Worm (Caenorhabditis elegans) whole organism, late embryonic: ENCODE measurements around the gene egl-36.
A peak's percentile ranks its signal among the peaks of the same experiment; 100 is the strongest.

Experiments
- C08G9.2 ChIP-seq: sonication (generic microtip); optimal IDR thresholded peaks from 2 replicates; lab custom pipeline; 2016; ENCODE audit warnings: mild to moderate bottlenecking, missing genetic modification characterization, moderate library complexity, missing compliant biosample characterization
- K02D7.2 ChIP-seq: sonication (generic microtip); optimal IDR thresholded peaks from 2 replicates; lab custom pipeline; 2017; ENCODE audit warnings: mild to moderate bottlenecking, missing genetic modification characterization, missing compliant biosample characterization
- K09A11.1 ChIP-seq: sonication (generic microtip); optimal IDR thresholded peaks from 2 replicates; lab custom pipeline; 2017; ENCODE audit warnings: antibody characterized with exemption, mild to moderate bottlenecking, missing genetic modification characterization, missing compliant biosample characterization; ENCODE audit not compliant: insufficient read depth
- T23F11.4 ChIP-seq: fragments of 200-800 bp; sonication (Bioruptor generic); optimal IDR thresholded peaks from 2 replicates; lab custom pipeline; 2018; ENCODE audit warnings: mild to moderate bottlenecking, missing genetic modification characterization, missing compliant biosample characterization
- Y22D7AL.16 ChIP-seq: sonication (generic microtip); optimal IDR thresholded peaks from 2 replicates; lab custom pipeline; 2016; ENCODE audit warnings: missing genetic modification characterization, missing compliant biosample characterization
- ahr-1 ChIP-seq: sonication (generic microtip); optimal IDR thresholded peaks from 2 replicates; lab custom pipeline; 2016; ENCODE audit warnings: missing genetic modification characterization, missing compliant biosample characterization
- ama-1 ChIP-seq: fragments of 150-350 bp; optimal IDR thresholded peaks from 2 replicates; lab custom pipeline; 2014
- ceh-14 ChIP-seq: sonication (generic microtip); optimal IDR thresholded peaks from 2 replicates; lab custom pipeline; 2016; ENCODE audit warnings: missing genotype, missing genetic modification characterization, missing compliant biosample characterization
- ceh-18 ChIP-seq: sonication (generic microtip); optimal IDR thresholded peaks from 2 replicates; lab custom pipeline; 2016; ENCODE audit warnings: missing genetic modification characterization, missing compliant biosample characterization
- ceh-19 ChIP-seq: fragments of 200-800 bp; sonication (Bioruptor generic); optimal IDR thresholded peaks from 2 replicates; lab custom pipeline; 2018; ENCODE audit warnings: mild to moderate bottlenecking, missing genetic modification characterization, missing compliant biosample characterization
- ceh-22 ChIP-seq: sonication (generic microtip); optimal IDR thresholded peaks from 2 replicates; lab custom pipeline; 2017; ENCODE audit warnings: missing biosample characterization, missing genetic modification characterization
- ceh-24 ChIP-seq: sonication (generic microtip); optimal IDR thresholded peaks from 2 replicates; lab custom pipeline; 2016; ENCODE audit warnings: mild to moderate bottlenecking, missing genetic modification characterization, missing compliant biosample characterization
- ceh-31 ChIP-seq: sonication (generic microtip); optimal IDR thresholded peaks from 2 replicates; lab custom pipeline; 2016; ENCODE audit warnings: missing genetic modification characterization, missing compliant biosample characterization
- ceh-34 ChIP-seq: sonication (generic microtip); optimal IDR thresholded peaks from 2 replicates; lab custom pipeline; 2016; ENCODE audit warnings: mild to moderate bottlenecking, missing genetic modification characterization, missing compliant biosample characterization
- ceh-45 ChIP-seq: fragments of 200-800 bp; sonication (Bioruptor generic); IDR thresholded peaks from 2 replicates; pipeline ENCODE4 v1.3.6; 2022; ENCODE audit warnings: missing genetic modification reagents, missing genetic modification characterization, missing compliant biosample characterization
- ceh-6 ChIP-seq: fragments of 200-800 bp; sonication (Bioruptor generic); optimal IDR thresholded peaks from 2 replicates; lab custom pipeline; 2018; ENCODE audit warnings: mild to moderate bottlenecking, missing genetic modification characterization, missing compliant biosample characterization
- che-1 ChIP-seq: sonication (generic microtip); optimal IDR thresholded peaks from 2 replicates; lab custom pipeline; 2016; ENCODE audit warnings: mild to moderate bottlenecking, missing genetic modification characterization, missing compliant biosample characterization
- dve-1 ChIP-seq: sonication (generic microtip); optimal IDR thresholded peaks from 2 replicates; lab custom pipeline; 2017; ENCODE audit warnings: antibody characterized with exemption, mild to moderate bottlenecking, missing genetic modification characterization, missing compliant biosample characterization
- elt-2 ChIP-seq: sonication (generic microtip); optimal IDR thresholded peaks from 2 replicates; lab custom pipeline; 2016; ENCODE audit warnings: missing genetic modification reagents, missing genetic modification characterization, missing compliant biosample characterization
- fax-1 ChIP-seq: sonication (generic microtip); optimal IDR thresholded peaks from 2 replicates; lab custom pipeline; 2016; ENCODE audit warnings: missing genotype, missing genetic modification characterization, missing compliant biosample characterization
- fkh-10 ChIP-seq: fragments of 150-350 bp; optimal IDR thresholded peaks from 2 replicates; lab custom pipeline; 2014; ENCODE audit warnings: missing biosample characterization, missing genetic modification reagents, missing genetic modification characterization
- hlh-13 ChIP-seq: fragments of 200-800 bp; sonication (Bioruptor generic); optimal IDR thresholded peaks from 2 replicates; lab custom pipeline; 2018; ENCODE audit warnings: mild to moderate bottlenecking, missing genetic modification characterization, missing compliant biosample characterization
- hlh-30 ChIP-seq: sonication (generic microtip); optimal IDR thresholded peaks from 2 replicates; lab custom pipeline; 2017; ENCODE audit warnings: antibody characterized with exemption, missing genetic modification characterization, missing compliant biosample characterization; ENCODE audit not compliant: insufficient read depth
- hlh-8 ChIP-seq: sonication (generic microtip); optimal IDR thresholded peaks from 2 replicates; lab custom pipeline; 2016; ENCODE audit warnings: missing genotype, missing genetic modification characterization, missing compliant biosample characterization
- lim-6 ChIP-seq: sonication (generic microtip); optimal IDR thresholded peaks from 2 replicates; lab custom pipeline; 2016; ENCODE audit warnings: missing genetic modification characterization, missing compliant biosample characterization
- mec-3 ChIP-seq: sonication (generic microtip); optimal IDR thresholded peaks from 2 replicates; lab custom pipeline; 2016; ENCODE audit warnings: borderline replicate concordance, missing genetic modification characterization, missing compliant biosample characterization
- nfya-1 ChIP-seq: sonication (generic microtip); optimal IDR thresholded peaks from 2 replicates; lab custom pipeline; 2017; ENCODE audit warnings: missing genetic modification characterization, mild to moderate bottlenecking, missing compliant biosample characterization, antibody characterized with exemption, moderate library complexity
- nhr-11 ChIP-seq: fragments of 150-350 bp; optimal IDR thresholded peaks from 2 replicates; lab custom pipeline; 2014; ENCODE audit warnings: missing biosample characterization, missing genetic modification characterization
- npax-4 ChIP-seq: sonication (generic microtip); optimal IDR thresholded peaks from 2 replicates; lab custom pipeline; 2016; ENCODE audit warnings: missing genetic modification characterization, missing compliant biosample characterization
- pag-3 ChIP-seq: sonication (generic microtip); optimal IDR thresholded peaks from 2 replicates; lab custom pipeline; 2016; ENCODE audit warnings: missing compliant biosample characterization, missing genetic modification characterization, borderline replicate concordance
- pat-9 ChIP-seq: fragments of 200-800 bp; sonication (Bioruptor generic); optimal IDR thresholded peaks from 2 replicates; lab custom pipeline; 2018; ENCODE audit warnings: mild to moderate bottlenecking, missing genetic modification characterization, moderate library complexity, missing compliant biosample characterization
- pax-1 ChIP-seq: fragments of 150-350 bp; optimal IDR thresholded peaks from 2 replicates; lab custom pipeline; 2014; ENCODE audit warnings: missing biosample characterization, missing genetic modification characterization
- pha-2 ChIP-seq: sonication (generic microtip); optimal IDR thresholded peaks from 2 replicates; lab custom pipeline; 2017; ENCODE audit warnings: mild to moderate bottlenecking, missing genetic modification characterization, missing compliant biosample characterization
- pha-4 ChIP-seq: fragments of 150-350 bp; optimal IDR thresholded peaks from 2 replicates; lab custom pipeline; 2018; ENCODE audit warnings: missing biosample characterization, missing genetic modification reagents, missing genetic modification characterization
- pqm-1 ChIP-seq: sonication (generic microtip); optimal IDR thresholded peaks from 2 replicates; lab custom pipeline; 2016; ENCODE audit warnings: missing genetic modification characterization, missing compliant biosample characterization
- pros-1 ChIP-seq: fragments of 150-350 bp; optimal IDR thresholded peaks from 2 replicates; lab custom pipeline; 2014; ENCODE audit warnings: missing biosample characterization, missing genetic modification reagents, missing genetic modification characterization
- sdc-2 ChIP-seq: sonication (generic microtip); optimal IDR thresholded peaks from 2 replicates; lab custom pipeline; 2016; ENCODE audit warnings: missing genotype, missing genetic modification characterization, missing compliant biosample characterization
- sox-2 ChIP-seq: fragments of 200-800 bp; sonication (Bioruptor generic); IDR thresholded peaks from 2 replicates; pipeline ENCODE4 v1.3.6; 2022; ENCODE audit warnings: missing genetic modification reagents, missing genetic modification characterization, missing compliant biosample characterization
- sox-4 ChIP-seq: sonication (generic microtip); optimal IDR thresholded peaks from 2 replicates; lab custom pipeline; 2017; ENCODE audit warnings: mild to moderate bottlenecking, missing genetic modification characterization, inconsistent platforms, missing compliant biosample characterization
- tbx-7 ChIP-seq: sonication (generic microtip); optimal IDR thresholded peaks from 2 replicates; lab custom pipeline; 2016; ENCODE audit warnings: missing genotype, missing genetic modification characterization, missing compliant biosample characterization
- unc-3 ChIP-seq, 2 experiments: fragments of 200-800 bp in 1 of 2; sonication (Bioruptor generic) in 1 of 2; sonication (generic microtip) in 1 of 2; conservative IDR thresholded peaks in 1 of 2; optimal IDR thresholded peaks in 1 of 2; 2 replicates each; pipeline versions ENCODE4 v1.3.6 to Lab custom; 2016 to 2022; ENCODE audit warnings: missing compliant biosample characterization in 2 of 2, missing genetic modification characterization in 2 of 2, missing genetic modification reagents in 1 of 2
- unc-42 ChIP-seq: sonication (generic microtip); optimal IDR thresholded peaks from 2 replicates; lab custom pipeline; 2016; ENCODE audit warnings: missing genotype, missing genetic modification characterization, missing compliant biosample characterization
- unc-55 ChIP-seq: sonication (generic microtip); optimal IDR thresholded peaks from 2 replicates; lab custom pipeline; 2017; ENCODE audit warnings: missing biosample characterization, missing genetic modification reagents, missing genetic modification characterization
- unc-86 ChIP-seq: sonication (generic microtip); optimal IDR thresholded peaks from 2 replicates; lab custom pipeline; 2016; ENCODE audit warnings: missing genetic modification characterization, missing compliant biosample characterization
- zip-5 ChIP-seq: sonication (generic microtip); optimal IDR thresholded peaks from 2 replicates; lab custom pipeline; 2016; ENCODE audit warnings: missing genetic modification characterization, missing compliant biosample characterization
- ztf-16 ChIP-seq: sonication (generic microtip); optimal IDR thresholded peaks from 2 replicates; lab custom pipeline; 2017; ENCODE audit warnings: missing genetic modification characterization, missing compliant biosample characterization

Gene egl-36

DNA sequence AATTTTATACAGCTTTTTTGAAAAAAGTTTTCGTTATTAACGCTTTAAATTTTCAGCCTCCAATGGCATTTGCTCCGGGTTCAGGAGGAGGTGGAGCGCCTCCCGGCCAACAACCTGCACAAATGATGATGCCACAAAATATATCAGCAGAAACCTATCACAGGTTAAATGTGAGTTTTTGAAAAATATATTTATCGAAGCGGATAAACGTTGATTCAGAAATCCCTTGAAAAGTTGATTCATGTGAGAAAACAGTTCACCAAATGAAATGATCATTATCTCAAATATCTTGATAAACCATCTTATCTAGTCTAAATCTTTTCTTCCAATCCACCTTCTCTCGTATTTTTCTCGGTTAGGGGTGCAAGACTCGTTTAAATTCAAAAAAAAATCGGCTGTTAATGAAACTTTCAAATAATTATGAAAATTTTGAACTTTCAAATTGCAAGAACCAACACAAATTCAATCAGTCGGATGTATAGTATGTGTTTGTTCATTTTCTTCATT, 35.2 kb downstream of the egl-36 start, which contains the start of gene sma-9:
Gene sma-9 (plus strand): TSS at position 51 of the 507 bp plus-strand sequence.
- TF ChIP-seq npax-4 (tag; lab: Kevin White, UChicago) (no peak), sdc-2 (no peak), hlh-8 (tag; lab: Kevin White, UChicago) (no peak), unc-3 (GFP tag; conservative IDR thresholded peaks at IDR 0.05; lab: Robert Waterston, UW) (no peak), unc-3 (tag; optimal IDR thresholded peaks at IDR 0.05; lab: Kevin White, UChicago) (no peak), ceh-6 (no peak), C08G9.2 (tag; lab: Kevin White, UChicago) (no peak), K09A11.1 (tag; lab: Kevin White, UChicago) (no peak), dve-1 (no peak), nhr-11 (tag; lab: Kevin White, UChicago) (no peak), nfya-1 (no peak), ceh-45 (GFP tag; lab: Robert Waterston, UW) (no peak), hlh-13 (GFP tag; lab: Kevin White, UChicago) (no peak), pag-3 (tag; lab: Kevin White, UChicago) (no peak), ama-1 (lab: Kevin White, UChicago) (no peak), lim-6 (no peak)

DNA sequence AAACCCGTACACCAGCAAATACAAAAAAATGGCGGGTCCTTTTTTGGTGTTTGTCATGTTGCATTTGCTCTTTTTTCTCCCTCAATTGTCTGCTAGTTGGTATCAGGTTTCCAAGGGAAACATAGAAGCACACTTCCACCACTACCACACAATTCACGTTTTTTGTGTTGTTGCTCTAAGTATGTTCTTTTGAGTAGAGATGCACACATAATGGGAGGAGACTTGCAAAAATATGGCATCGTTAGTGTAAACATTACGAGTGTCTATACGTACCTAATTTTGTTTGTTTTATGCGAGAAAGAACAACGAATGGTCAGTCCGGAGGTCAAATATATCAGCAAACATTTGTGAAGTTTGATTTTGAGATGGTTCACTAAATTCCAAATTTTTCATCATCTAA, 35.8 kb downstream of the egl-36 start:
- TF ChIP-seq ceh-34 (peak; percentile 84), unc-86 (tag; lab: Kevin White, UChicago) (no peak), unc-42 (tag; lab: Kevin White, UChicago) (no peak), hlh-13 (GFP tag; lab: Kevin White, UChicago) (no peak), nfya-1 (peak; percentile 3), pros-1 (tag; lab: Kevin White, UChicago) (no peak), dve-1 (no peak), unc-55 (no peak), pqm-1 (tag; lab: Kevin White, UChicago) (no peak), nhr-11 (tag; lab: Kevin White, UChicago) (no peak)

ce11 chrX:10770988-10771496, 36.9 kb downstream of the egl-36 start:
- TF ChIP-seq fax-1 (tag; lab: Kevin White, UChicago) (no peak), Y22D7AL.16 (tag; lab: Kevin White, UChicago) (no peak), dve-1 (no peak), pros-1 (tag; lab: Kevin White, UChicago) (no peak), ztf-16 (no peak), unc-42 (tag; lab: Kevin White, UChicago) (peak; percentile 72), pha-4 (tag; lab: Kevin White, UChicago) (no peak), C08G9.2 (tag; lab: Kevin White, UChicago) (peak; percentile 45), che-1 (tag; lab: Kevin White, UChicago) (no peak), zip-5 (no peak), ceh-24 (tag; lab: Kevin White, UChicago) (no peak), sox-4 (tag; lab: Kevin White, UChicago) (no peak), unc-3 (GFP tag; conservative IDR thresholded peaks at IDR 0.05; lab: Robert Waterston, UW) (no peak), unc-3 (tag; optimal IDR thresholded peaks at IDR 0.05; lab: Kevin White, UChicago) (no peak), pat-9 (tag; lab: Kevin White, UChicago) (no peak), pha-2 (tag; lab: Kevin White, UChicago) (no peak), K02D7.2 (tag; lab: Kevin White, UChicago) (peak; percentile 4), ceh-22 (tag; lab: Kevin White, UChicago) (no peak), nhr-11 (tag; lab: Kevin White, UChicago) (no peak), ceh-19 (GFP tag; lab: Kevin White, UChicago) (no peak), ceh-45 (GFP tag; lab: Robert Waterston, UW) (no peak), sox-2 (GFP tag; lab: Robert Waterston, UW) (no peak), T23F11.4 (GFP tag; lab: Kevin White, UChicago) (no peak), elt-2 (tag; lab: Kevin White, UChicago) (no peak), hlh-30 (peak; percentile 57), ceh-6 (no peak), ceh-14 (tag; lab: Kevin White, UChicago) (peak; percentile 52), pax-1 (tag; lab: Kevin White, UChicago) (no peak), ahr-1 (no peak), ceh-18 (peak; percentile 99), ceh-31 (tag; lab: Kevin White, UChicago) (peak; percentile 59), fkh-10 (no peak), mec-3 (tag; lab: Kevin White, UChicago) (no peak), npax-4 (tag; lab: Kevin White, UChicago) (no peak), unc-86 (tag; lab: Kevin White, UChicago) (no peak), tbx-7 (no peak), nfya-1 (peak; percentile 39)
